Worm (Caenorhabditis elegans): ENCODE results near the gene K08E3.2.

DNA sequence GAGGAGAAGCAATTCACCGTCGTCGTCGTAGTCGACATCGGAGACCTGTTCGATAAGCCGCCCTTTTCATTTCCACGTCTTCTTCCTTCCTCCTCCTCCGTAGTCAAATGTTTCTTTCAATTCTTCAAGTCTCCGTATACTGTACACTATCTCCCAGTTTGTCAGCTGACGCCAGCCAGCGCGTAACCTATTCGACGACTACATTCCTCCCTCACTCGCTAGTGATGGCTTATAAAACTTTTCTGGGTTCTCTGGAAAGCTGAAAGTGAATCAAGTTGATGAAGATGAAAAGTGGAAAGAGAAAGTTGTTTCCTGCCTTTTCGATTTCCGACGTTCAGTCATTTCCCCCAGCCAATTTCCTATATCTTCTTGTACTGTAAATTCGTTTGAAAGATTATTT lies 39.4 kb downstream of the K08E3.2 start:
- peak; percentile 48 for TF ChIP-seq blmp-1 (tag; optimal IDR thresholded peaks at IDR 0.05)
- no peak for TF ChIP-seq unc-62 (GFP tag; optimal IDR thresholded peaks at IDR 0.05)
- TF ChIP-seq pha-4 (tag; optimal IDR thresholded peaks at IDR 0.05), result no peak
- TF ChIP-seq mab-5 (tag; optimal IDR thresholded peaks at IDR 0.05), result no peak
- no peak for TF ChIP-seq lsy-2 (tag; optimal IDR thresholded peaks at IDR 0.05)

All from whole organism, mixed stage, embryonic.